Worm (Caenorhabditis elegans): ENCODE data around the gene ztf-9.

Gene ztf-9

DNA sequence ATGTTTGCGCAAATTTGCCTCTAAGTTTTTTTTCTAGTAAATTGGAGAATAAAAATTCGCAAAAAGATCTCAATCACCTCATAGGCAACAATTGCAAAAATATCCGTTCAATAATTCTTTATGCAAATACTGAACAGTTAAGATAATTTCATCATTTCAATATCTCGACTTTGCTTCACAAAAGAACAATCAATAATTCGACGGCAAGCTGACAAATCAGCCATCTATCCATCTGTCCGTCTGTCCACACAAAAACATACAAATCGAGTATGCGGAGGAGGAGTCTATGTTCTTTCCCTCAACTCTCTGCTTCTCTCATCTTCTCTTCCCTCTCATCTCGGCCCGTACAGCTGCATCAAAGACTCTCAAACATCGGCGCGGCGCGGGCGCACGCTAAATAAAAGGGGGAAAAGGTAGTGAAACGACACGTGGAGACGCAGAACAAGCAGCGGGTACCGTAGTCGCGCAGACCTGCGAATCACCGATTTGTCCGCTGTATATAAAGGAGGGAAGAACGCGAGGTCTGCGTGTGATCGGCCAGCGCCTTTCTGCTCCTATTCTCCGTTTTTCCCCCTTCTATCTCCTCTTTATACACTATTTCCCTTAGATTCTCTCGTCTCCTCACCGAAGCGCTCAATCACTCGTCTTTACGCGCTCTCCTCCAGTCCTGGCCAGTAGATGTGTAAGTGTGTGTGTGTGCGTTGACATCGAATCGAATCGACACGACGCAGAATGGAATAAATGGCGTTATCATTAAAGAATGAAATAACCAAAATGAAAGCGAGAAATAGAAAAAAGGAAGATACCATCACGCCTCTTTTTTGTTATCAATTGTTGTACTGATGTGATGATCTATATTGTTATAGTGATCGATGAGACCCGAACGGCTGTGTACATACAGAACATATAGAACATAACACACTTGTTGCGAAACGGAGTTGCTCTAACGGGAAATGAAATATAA, 39.1 kb upstream of the ztf-9 start (continued):
- TF ChIP-seq ceh-43 (GFP tag; optimal IDR thresholded peaks at IDR 0.05) (peak; percentile 55), nhr-28 (tag; optimal IDR thresholded peaks at IDR 0.05) (no peak), M03D4.4 (tag; optimal IDR thresholded peaks at IDR 0.05) (peak; percentile 78)

DNA sequence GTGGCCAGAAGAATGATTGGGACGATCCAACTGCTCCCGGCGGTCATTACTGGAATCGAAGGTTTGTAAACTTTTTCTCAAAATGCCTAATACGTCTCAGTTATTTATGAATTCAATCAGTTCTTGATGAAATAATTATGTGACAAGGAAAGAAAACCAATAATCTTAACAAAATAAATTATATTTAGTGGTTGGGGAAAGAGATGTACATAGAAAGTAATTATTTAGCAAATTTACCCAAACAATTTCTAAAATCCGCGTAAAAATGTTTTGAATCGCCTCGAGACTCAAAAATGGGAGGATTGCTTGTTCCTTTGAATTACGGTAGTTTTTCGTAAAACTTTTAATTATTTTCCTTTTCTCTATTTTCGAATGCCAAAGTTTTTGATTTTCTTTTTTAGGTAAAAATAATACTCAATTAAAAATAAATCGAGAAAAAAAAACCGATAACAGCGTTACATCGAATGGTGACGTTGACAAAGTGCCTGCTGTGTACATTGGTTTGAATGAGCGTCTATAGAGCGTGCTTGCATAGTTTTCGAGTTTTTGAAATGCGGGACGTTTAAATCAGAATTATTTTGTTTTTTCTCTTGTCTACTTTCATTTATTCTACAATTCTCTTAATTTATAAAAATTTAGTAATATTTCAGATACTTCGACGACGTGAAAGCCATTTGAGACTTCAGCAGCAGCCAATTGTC, 37.7 kb upstream of the ztf-9 start, which contains the start of the genes aagr-3 and drap-1:
aagr-3 (minus strand) TSS at position 51 of the 701 bp plus-strand sequence.
drap-1 (plus strand) TSS at position 645 of the 701 bp plus-strand sequence.
- TF ChIP-seq ceh-39 (tag; optimal IDR thresholded peaks at IDR 0.05) (peak; percentile 91), hlh-1 (tag; optimal IDR thresholded peaks at IDR 0.05) (peak; percentile 16), ces-1 (GFP tag; optimal IDR thresholded peaks at IDR 0.05) (peak; percentile 58), pha-4 (tag; optimal IDR thresholded peaks at IDR 0.05) (peak; percentile 73), nhr-237 (tag; optimal IDR thresholded peaks at IDR 0.05) (no peak), cnd-1 (tag; optimal IDR thresholded peaks at IDR 0.05) (no peak), nhr-28 (tag; optimal IDR thresholded peaks at IDR 0.05) (no peak), lsy-2 (tag; optimal IDR thresholded peaks at IDR 0.05) (peak; percentile 45), mep-1 (tag; optimal IDR thresholded peaks at IDR 0.05) (peak; percentile 76)

DNA sequence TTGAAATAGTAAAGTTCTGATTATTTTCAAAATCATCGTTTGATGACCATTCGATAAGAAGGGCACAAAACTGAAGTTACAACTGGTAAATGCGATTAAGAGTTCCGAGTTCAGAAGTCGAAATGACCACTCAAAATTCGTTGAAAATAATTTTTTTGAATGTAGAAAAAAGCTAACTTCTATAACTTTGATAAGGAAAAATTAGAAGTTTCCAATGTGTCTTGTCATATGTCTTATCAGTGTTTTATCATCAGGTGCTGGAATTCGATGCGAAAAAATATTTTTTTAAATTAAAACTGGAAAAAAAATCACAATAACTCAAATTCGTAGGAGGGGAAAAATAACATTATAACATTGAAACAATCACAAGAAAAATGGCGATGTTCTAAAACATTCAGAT, 33.8 kb upstream of the ztf-9 start:
- TF ChIP-seq nhr-237 (tag; optimal IDR thresholded peaks at IDR 0.05) (no peak), mls-2 (tag; optimal IDR thresholded peaks at IDR 0.05) (no peak), tbx-8 (GFP tag; optimal IDR thresholded peaks at IDR 0.05) (no peak), nhr-2 (tag; optimal IDR thresholded peaks at IDR 0.05) (no peak), nhr-28 (tag; optimal IDR thresholded peaks at IDR 0.05) (no peak), unc-62 (GFP tag; optimal IDR thresholded peaks at IDR 0.05) (no peak), snpc-4 (tag; optimal IDR thresholded peaks at IDR 0.05) (no peak), ces-1 (GFP tag; optimal IDR thresholded peaks at IDR 0.05) (no peak), bed-3 (GFP tag; optimal IDR thresholded peaks at IDR 0.05) (no peak), lin-32 (GFP tag; optimal IDR thresholded peaks at IDR 0.05) (no peak), hlh-1 (tag; optimal IDR thresholded peaks at IDR 0.05) (no peak), nhr-12 (tag; optimal IDR thresholded peaks at IDR 0.05) (no peak)

DNA sequence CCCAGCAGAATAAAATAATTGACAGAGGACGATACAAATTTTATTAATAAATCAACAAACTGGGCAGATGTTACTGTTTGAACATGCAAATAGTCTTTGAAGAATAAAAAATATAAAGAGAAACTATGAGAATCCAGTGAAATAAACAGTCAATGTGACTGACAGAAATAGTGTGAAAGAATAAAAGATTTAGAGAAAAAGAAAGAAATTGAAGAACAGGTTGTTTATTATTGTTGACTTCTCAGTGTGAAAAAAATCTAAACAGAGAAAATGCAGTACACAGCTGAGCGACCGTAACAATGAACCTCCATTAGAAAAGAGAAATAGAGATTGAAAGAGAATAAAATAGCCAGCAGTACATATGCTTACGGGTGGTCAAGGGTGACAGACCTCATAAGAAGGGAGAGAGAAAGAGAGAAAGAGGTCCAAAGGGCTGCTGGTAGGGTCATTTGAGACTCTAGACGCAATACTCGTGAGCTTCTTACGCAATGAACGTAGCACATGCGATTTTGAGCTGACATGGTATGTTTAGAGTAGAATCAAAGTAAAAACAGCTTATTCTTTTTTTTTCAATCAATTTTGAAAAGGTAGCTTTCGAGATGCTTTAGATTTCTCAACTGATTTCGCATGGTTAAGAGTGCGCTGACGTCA, 32.2 kb upstream of the ztf-9 start, which contains the start of gene slcr-46.3:
slcr-46.3 (minus strand) TSS at position 86 of the 651 bp plus-strand sequence.
- TF ChIP-seq cnd-1 (tag; optimal IDR thresholded peaks at IDR 0.05): no peak
- no peak for TF ChIP-seq lin-32 (GFP tag; optimal IDR thresholded peaks at IDR 0.05)
- TF ChIP-seq pha-4 (tag; optimal IDR thresholded peaks at IDR 0.05): peak; percentile 43
- peak; percentile 84 for TF ChIP-seq zip-8 (tag; optimal IDR thresholded peaks at IDR 0.05)
- peak; percentile 64 for TF ChIP-seq nhr-2 (tag; optimal IDR thresholded peaks at IDR 0.05)
- TF ChIP-seq blmp-1 (tag; optimal IDR thresholded peaks at IDR 0.05): no peak
- TF ChIP-seq mls-2 (tag; optimal IDR thresholded peaks at IDR 0.05): no peak
- TF ChIP-seq mab-5 (tag; optimal IDR thresholded peaks at IDR 0.05): peak; percentile 6
- TF ChIP-seq M03D4.4 (tag; optimal IDR thresholded peaks at IDR 0.05): peak; percentile 34
- peak; percentile 17 for TF ChIP-seq mep-1 (tag; optimal IDR thresholded peaks at IDR 0.05)
- no peak for TF ChIP-seq lsy-2 (tag; optimal IDR thresholded peaks at IDR 0.05)
- TF ChIP-seq ham-2 (GFP tag; optimal IDR thresholded peaks at IDR 0.05): peak; percentile 32
- TF ChIP-seq unc-62 (GFP tag; optimal IDR thresholded peaks at IDR 0.05): peak; percentile 10

DNA sequence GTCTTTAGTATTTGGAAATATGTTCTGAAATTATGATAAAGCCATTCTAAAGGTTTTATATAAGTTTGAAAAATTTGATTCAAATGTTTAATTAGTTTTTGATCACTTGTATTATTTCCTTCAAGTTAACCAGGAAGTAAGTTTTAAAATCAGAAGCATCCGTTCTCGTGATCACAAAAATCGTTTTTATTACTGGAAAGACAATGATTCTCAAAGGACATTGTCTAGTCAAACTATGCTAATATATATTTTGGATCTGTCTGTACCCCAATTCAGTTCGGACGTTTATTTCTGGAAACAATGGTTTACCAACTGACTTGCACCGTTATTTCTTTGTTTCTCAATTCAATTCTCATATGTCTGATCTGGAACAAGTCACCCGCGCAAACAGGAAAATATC, 24.4 kb upstream of the ztf-9 start, which contains the start of gene str-188:
str-188 (plus strand) TSS at position 301 of the 400 bp plus-strand sequence.
- TF ChIP-seq lin-13 (tag; optimal IDR thresholded peaks at IDR 0.05) (no peak), lin-32 (GFP tag; optimal IDR thresholded peaks at IDR 0.05) (no peak), ceh-83 (GFP tag; optimal IDR thresholded peaks at IDR 0.05) (no peak), nhr-237 (tag; optimal IDR thresholded peaks at IDR 0.05) (no peak), elt-3 (tag; optimal IDR thresholded peaks at IDR 0.05) (no peak), ztf-11 (tag; optimal IDR thresholded peaks at IDR 0.05) (no peak), mab-5 (tag; optimal IDR thresholded peaks at IDR 0.05) (no peak), mls-2 (tag; optimal IDR thresholded peaks at IDR 0.05) (no peak), mep-1 (tag; optimal IDR thresholded peaks at IDR 0.05) (no peak), hlh-1 (tag; optimal IDR thresholded peaks at IDR 0.05) (no peak), blmp-1 (tag; optimal IDR thresholded peaks at IDR 0.05) (no peak), ham-2 (GFP tag; optimal IDR thresholded peaks at IDR 0.05) (no peak), zip-8 (tag; optimal IDR thresholded peaks at IDR 0.05) (no peak), tbx-8 (GFP tag; optimal IDR thresholded peaks at IDR 0.05) (no peak), ceh-39 (tag; optimal IDR thresholded peaks at IDR 0.05) (no peak), elt-1 (tag; optimal IDR thresholded peaks at IDR 0.05; ENCODE audit: borderline replicate concordance, insufficient read depth) (no peak), flh-1 (GFP tag; optimal IDR thresholded peaks at IDR 0.05) (no peak)

Measured in whole organism, mixed stage, embryonic.